Worm (Caenorhabditis elegans) whole organism, L2 larva: Measurements from ENCODE around the gene M106.2.

ENCODE experiments used
- F13H6.1 ChIP-seq: sonication (generic microtip); optimal IDR thresholded peaks from 2 replicates; lab custom pipeline; 2016; ENCODE audit warnings: missing genetic modification characterization, missing compliant biosample characterization
- R02D3.7 ChIP-seq: fragments of 150-350 bp; optimal IDR thresholded peaks from 2 replicates; lab custom pipeline; 2014; ENCODE audit warnings: missing biosample characterization, missing genetic modification characterization
- Y55F3AM.14 ChIP-seq: fragments of 200-800 bp; sonication (Bioruptor generic); optimal IDR thresholded peaks from 2 replicates; lab custom pipeline; 2018; ENCODE audit warnings: mild to moderate bottlenecking, missing genetic modification characterization, missing compliant biosample characterization
- ZK546.5 ChIP-seq: sonication (generic microtip); optimal IDR thresholded peaks from 2 replicates; lab custom pipeline; 2017; ENCODE audit warnings: missing biosample characterization, missing genetic modification characterization
- alr-1 ChIP-seq: fragments of 150-350 bp; optimal IDR thresholded peaks from 2 replicates; lab custom pipeline; 2014; ENCODE audit warnings: missing biosample characterization, missing genetic modification characterization
- aly-2 ChIP-seq: fragments of 150-350 bp; optimal IDR thresholded peaks from 2 replicates; lab custom pipeline; 2014; ENCODE audit warnings: missing biosample characterization, missing genetic modification characterization
- ama-1 ChIP-seq: fragments of 150-350 bp; optimal IDR thresholded peaks from 2 replicates; lab custom pipeline; 2018; ENCODE audit warnings: inconsistent platforms
- blmp-1 ChIP-seq: sonication (generic microtip); optimal IDR thresholded peaks from 2 replicates; lab custom pipeline; 2017; ENCODE audit warnings: missing genetic modification characterization, mild to moderate bottlenecking, missing compliant biosample characterization, antibody characterized with exemption, moderate library complexity; ENCODE audit not compliant: insufficient read depth
- ceh-82 ChIP-seq: fragments of 150-350 bp; optimal IDR thresholded peaks from 2 replicates; lab custom pipeline; 2014; ENCODE audit warnings: missing biosample characterization, missing genetic modification characterization
- crh-2 ChIP-seq: sonication (generic microtip); optimal IDR thresholded peaks from 2 replicates; lab custom pipeline; 2017; ENCODE audit warnings: missing biosample characterization, missing genetic modification characterization
- dmd-4 ChIP-seq: sonication (generic microtip); optimal IDR thresholded peaks from 2 replicates; lab custom pipeline; 2017; ENCODE audit warnings: missing biosample characterization, missing genetic modification characterization
- egl-27 ChIP-seq: sonication (generic microtip); optimal IDR thresholded peaks from 3 replicates; lab custom pipeline; 2017; ENCODE audit warnings: missing biosample characterization, missing genetic modification reagents, missing genetic modification characterization
- elt-1 ChIP-seq: fragments of 150-350 bp; optimal IDR thresholded peaks from 2 replicates; lab custom pipeline; 2014; ENCODE audit warnings: missing biosample characterization, missing genetic modification characterization
- elt-3 ChIP-seq: sonication (generic microtip); optimal IDR thresholded peaks from 2 replicates; lab custom pipeline; 2017; ENCODE audit warnings: missing biosample characterization, missing genetic modification characterization
- gmeb-1 ChIP-seq: fragments of 150-350 bp; optimal IDR thresholded peaks from 2 replicates; lab custom pipeline; 2014; ENCODE audit warnings: missing biosample characterization, missing genetic modification characterization
- lin-11 ChIP-seq: fragments of 150-350 bp; sonication (generic microtip); optimal IDR thresholded peaks from 2 replicates; lab custom pipeline; 2014; ENCODE audit warnings: missing biosample characterization, missing genetic modification characterization, inconsistent platforms, mixed read lengths
- lin-13 ChIP-seq: fragments of 150-350 bp; optimal IDR thresholded peaks from 2 replicates; lab custom pipeline; 2014; ENCODE audit warnings: missing biosample characterization, missing genetic modification reagents, missing genetic modification characterization
- lin-39 ChIP-seq: fragments of 150-350 bp; optimal IDR thresholded peaks from 2 replicates; lab custom pipeline; 2014; ENCODE audit warnings: missing biosample characterization, missing genetic modification reagents, missing genetic modification characterization
- lsy-2 ChIP-seq, 2 experiments: fragments of 150-350 bp in 1 of 2; sonication (generic microtip) in 1 of 2; optimal IDR thresholded peaks; 2 replicates each; lab custom pipeline; 2014 to 2017; ENCODE audit warnings: missing biosample characterization in 2 of 2, missing genetic modification characterization in 2 of 2
- mab-5 ChIP-seq: fragments of 150-350 bp; optimal IDR thresholded peaks from 2 replicates; lab custom pipeline; 2014; ENCODE audit warnings: missing biosample characterization, missing genetic modification characterization
- mbf-1 ChIP-seq: sonication (generic microtip); optimal IDR thresholded peaks from 2 replicates; lab custom pipeline; 2017; ENCODE audit warnings: missing biosample characterization, missing genetic modification characterization
- mdl-1 ChIP-seq, 2 experiments: fragments of 150-350 bp in 1 of 2; sonication (generic microtip) in 1 of 2; optimal IDR thresholded peaks; 2 replicates each; lab custom pipeline; 2017; ENCODE audit warnings: missing biosample characterization in 2 of 2, missing genetic modification characterization in 2 of 2
- nhr-10 ChIP-seq: sonication (generic microtip); optimal IDR thresholded peaks from 2 replicates; lab custom pipeline; 2017; ENCODE audit warnings: missing biosample characterization, missing genetic modification characterization
- nhr-11 ChIP-seq: fragments of 150-350 bp; optimal IDR thresholded peaks from 2 replicates; lab custom pipeline; 2014; ENCODE audit warnings: missing biosample characterization, missing genetic modification characterization
- nhr-129 ChIP-seq: fragments of 150-350 bp; optimal IDR thresholded peaks from 2 replicates; lab custom pipeline; 2014; ENCODE audit warnings: missing biosample characterization, missing genetic modification characterization
- nhr-21 ChIP-seq: fragments of 150-350 bp; optimal IDR thresholded peaks from 2 replicates; lab custom pipeline; 2014; ENCODE audit warnings: missing biosample characterization, missing genetic modification characterization
- nhr-23 ChIP-seq: fragments of 150-350 bp; optimal IDR thresholded peaks from 2 replicates; lab custom pipeline; 2014; ENCODE audit warnings: missing biosample characterization, missing genetic modification reagents, missing genetic modification characterization
- nhr-237 ChIP-seq: fragments of 150-350 bp; optimal IDR thresholded peaks from 2 replicates; lab custom pipeline; 2014; ENCODE audit warnings: missing biosample characterization, missing genetic modification characterization
- nhr-25 ChIP-seq: fragments of 150-350 bp; sonication (generic microtip); optimal IDR thresholded peaks from 3 replicates; lab custom pipeline; 2014; ENCODE audit warnings: missing biosample characterization, missing genetic modification characterization
- nhr-6 ChIP-seq: fragments of 150-350 bp; optimal IDR thresholded peaks from 2 replicates; lab custom pipeline; 2014; ENCODE audit warnings: missing biosample characterization, missing genetic modification characterization
- nhr-77 ChIP-seq: fragments of 150-350 bp; optimal IDR thresholded peaks from 2 replicates; lab custom pipeline; 2014; ENCODE audit warnings: missing biosample characterization, missing genetic modification characterization
- peb-1 ChIP-seq: fragments of 150-350 bp; optimal IDR thresholded peaks from 2 replicates; lab custom pipeline; 2014; ENCODE audit warnings: missing biosample characterization, missing genetic modification characterization
- sem-4 ChIP-seq: fragments of 150-350 bp; optimal IDR thresholded peaks from 2 replicates; lab custom pipeline; 2014; ENCODE audit warnings: missing biosample characterization, missing genetic modification reagents, missing genetic modification characterization
- skn-1 ChIP-seq: sonication (generic microtip); optimal IDR thresholded peaks from 2 replicates; lab custom pipeline; 2017; ENCODE audit warnings: missing biosample characterization, missing genetic modification characterization
- sma-3 ChIP-seq: sonication (generic microtip); optimal IDR thresholded peaks from 2 replicates; lab custom pipeline; 2016; ENCODE audit warnings: missing genetic modification reagents, missing genetic modification characterization, missing compliant biosample characterization
- sma-9 ChIP-seq, 2 experiments: fragments of 150-350 bp in 1 of 2; sonication (generic microtip) in 1 of 2; optimal IDR thresholded peaks; 2 replicates each; lab custom pipeline; 2014 to 2016; ENCODE audit warnings: missing genetic modification characterization in 2 of 2, mild to moderate bottlenecking in 1 of 2, missing biosample characterization in 1 of 2, missing compliant biosample characterization in 1 of 2, missing genetic modification reagents in 1 of 2, moderate library complexity in 1 of 2
- snpc-4 ChIP-seq: fragments of 150-350 bp; optimal IDR thresholded peaks from 2 replicates; lab custom pipeline; 2014; ENCODE audit warnings: missing biosample characterization, missing genetic modification characterization
- unc-39 ChIP-seq: fragments of 150-350 bp; optimal IDR thresholded peaks from 2 replicates; lab custom pipeline; 2014; ENCODE audit warnings: missing biosample characterization, missing genetic modification characterization
- unc-55 ChIP-seq: fragments of 150-350 bp; sonication (generic microtip); optimal IDR thresholded peaks from 3 replicates; lab custom pipeline; 2014; ENCODE audit warnings: missing biosample characterization, missing genetic modification reagents, missing genetic modification characterization
- unc-62 ChIP-seq: fragments of 150-350 bp; optimal IDR thresholded peaks from 2 replicates; lab custom pipeline; 2014; ENCODE audit warnings: missing biosample characterization, missing genetic modification reagents, missing genetic modification characterization
- zag-1 ChIP-seq: fragments of 150-350 bp; optimal IDR thresholded peaks from 2 replicates; lab custom pipeline; 2014; ENCODE audit warnings: missing biosample characterization, missing genetic modification characterization
- ztf-1 ChIP-seq: fragments of 200-800 bp; sonication (Bioruptor generic); conservative IDR thresholded peaks from 2 replicates; pipeline ENCODE4 v1.3.6; 2022; ENCODE audit warnings: missing genetic modification characterization, missing compliant biosample characterization
- ztf-11 ChIP-seq: sonication (generic microtip); optimal IDR thresholded peaks from 2 replicates; lab custom pipeline; 2017; ENCODE audit warnings: missing biosample characterization, missing genetic modification characterization
- ztf-4 ChIP-seq: fragments of 150-350 bp; optimal IDR thresholded peaks from 2 replicates; lab custom pipeline; 2014; ENCODE audit warnings: missing biosample characterization, missing genetic modification characterization

The M106.2 gene

DNA sequence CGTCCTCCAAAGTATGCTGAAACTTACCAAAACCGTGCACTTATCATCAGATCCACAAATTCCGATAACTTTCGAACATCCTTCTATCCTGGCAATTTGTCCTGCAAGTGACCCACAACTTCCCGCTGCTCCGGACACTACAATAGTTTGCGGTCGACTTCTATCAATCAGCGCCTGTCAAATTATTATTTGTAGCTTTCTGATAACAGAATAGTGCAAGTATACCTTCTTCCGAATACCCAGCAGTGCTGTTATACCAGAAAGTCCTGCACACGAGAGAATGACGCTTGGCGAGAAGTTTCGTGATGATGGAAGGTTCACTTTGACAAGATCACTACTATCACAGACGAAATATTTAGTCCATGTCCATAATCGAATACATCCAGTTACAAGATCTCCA lies 9.6 kb upstream of the M106.2 start:
- no peak for TF ChIP-seq mdl-1 (tag; optimal IDR thresholded peaks at IDR 0.05; lab: Kevin White, UChicago)
- no peak for TF ChIP-seq lin-11
- TF ChIP-seq dmd-4 (tag; lab: Kevin White, UChicago), result no peak
- TF ChIP-seq ceh-82, result no peak
- no peak for TF ChIP-seq gmeb-1
- TF ChIP-seq aly-2 (tag; lab: Kevin White, UChicago), result no peak
- TF ChIP-seq peb-1 (tag; lab: Kevin White, UChicago), result no peak
- no peak for TF ChIP-seq zag-1 (tag; lab: Kevin White, UChicago)
- no peak for TF ChIP-seq nhr-237 (tag; lab: Kevin White, UChicago)
- no peak for TF ChIP-seq F13H6.1 (tag; lab: Kevin White, UChicago)
- TF ChIP-seq nhr-25 (tag; lab: Kevin White, UChicago), result no peak
- no peak for TF ChIP-seq elt-3 (tag; lab: Kevin White, UChicago)
- TF ChIP-seq sem-4 (tag; lab: Kevin White, UChicago), result no peak
- TF ChIP-seq mab-5 (tag; lab: Kevin White, UChicago), result no peak
- TF ChIP-seq, all 48 proteins: peak for 0

DNA sequence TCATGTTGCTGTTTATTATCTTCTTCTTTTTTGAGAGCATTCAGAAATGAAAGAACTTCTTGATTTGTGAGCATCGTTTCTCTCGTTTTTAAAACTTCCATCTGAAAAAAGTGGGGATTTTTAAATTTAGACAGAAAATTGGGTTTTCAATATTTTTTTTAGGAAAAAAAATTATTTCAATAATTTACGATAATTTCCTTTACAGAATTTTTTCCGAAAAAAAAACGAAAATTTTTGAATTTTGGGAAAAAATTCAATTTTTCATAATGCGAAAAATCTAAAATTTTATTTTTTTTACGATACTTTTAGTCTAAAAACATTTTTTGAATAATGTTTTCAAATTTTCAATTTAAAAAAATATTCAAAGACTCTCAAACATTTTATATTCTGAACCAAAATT lies 7.3 kb upstream of the M106.2 start, which contains the start of gene M106.7:
Gene M106.7 (minus strand): TSS at position 101 of the 400 bp plus-strand sequence.
- no peak for TF ChIP-seq zag-1 (tag; lab: Kevin White, UChicago)
- TF ChIP-seq sem-4 (tag; lab: Kevin White, UChicago), result no peak
- TF ChIP-seq aly-2 (tag; lab: Kevin White, UChicago), result no peak

DNA sequence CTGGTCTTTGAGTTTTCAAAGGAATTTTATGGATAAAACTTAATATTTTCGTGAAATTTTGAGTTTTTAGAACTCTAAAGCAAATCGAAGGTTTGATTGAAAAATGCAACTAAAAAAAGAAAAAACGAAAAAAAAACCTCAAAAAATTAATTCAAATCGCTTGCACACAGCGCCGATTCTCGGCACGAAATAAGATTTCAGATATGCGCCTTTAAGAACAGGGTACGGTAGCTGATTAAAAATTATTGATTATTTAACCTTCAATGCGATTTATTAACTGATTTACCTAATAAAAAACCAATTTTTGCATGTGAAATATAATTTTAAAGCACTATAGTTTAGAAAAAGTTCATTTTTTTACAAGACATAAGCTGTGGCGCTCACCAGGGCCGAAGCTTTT lies 3.1 kb upstream of the M106.2 start:
- TF ChIP-seq mab-5 (tag; lab: Kevin White, UChicago), result no peak
- no peak for TF ChIP-seq peb-1 (tag; lab: Kevin White, UChicago)
- TF ChIP-seq ZK546.5 (tag; lab: Kevin White, UChicago), result no peak
- no peak for TF ChIP-seq skn-1
- no peak for TF ChIP-seq alr-1
- no peak for TF ChIP-seq nhr-77
- TF ChIP-seq ztf-4 (tag; lab: Kevin White, UChicago), result no peak
- no peak for TF ChIP-seq lin-11
- no peak for TF ChIP-seq nhr-23 (tag; lab: Kevin White, UChicago)

DNA sequence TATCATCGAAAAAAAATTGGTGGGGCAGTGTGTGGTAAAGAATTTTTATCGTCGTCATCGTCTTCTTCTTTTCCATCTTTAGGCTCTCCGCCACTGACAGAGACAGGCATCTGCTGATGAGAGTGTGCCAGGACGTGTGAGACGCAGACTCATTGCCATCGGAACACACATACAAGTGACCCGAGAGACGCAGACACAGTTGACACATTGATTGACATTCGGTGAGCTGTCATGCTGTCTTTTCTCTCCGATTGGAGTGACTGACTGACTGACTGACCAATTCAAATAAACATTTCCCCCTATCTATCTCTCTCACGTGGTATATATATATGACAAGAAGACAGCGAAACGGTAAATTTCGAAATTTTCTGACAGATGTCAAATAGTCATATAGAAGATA lies 1.3 kb upstream of the M106.2 start:
- TF ChIP-seq skn-1 (no peak), nhr-129 (peak; percentile 87), unc-55 (peak; percentile 34), nhr-6 (tag; lab: Kevin White, UChicago) (no peak), nhr-237 (tag; lab: Kevin White, UChicago) (no peak), ztf-11 (tag; lab: Kevin White, UChicago) (no peak), crh-2 (peak; percentile 89), alr-1 (no peak), elt-3 (tag; lab: Kevin White, UChicago) (no peak), gmeb-1 (peak; percentile 35), nhr-10 (tag; lab: Kevin White, UChicago) (no peak), ztf-4 (tag; lab: Kevin White, UChicago) (peak; percentile 53), dmd-4 (tag; lab: Kevin White, UChicago) (no peak), ztf-1 (GFP tag; lab: Robert Waterston, UW) (no peak), peb-1 (tag; lab: Kevin White, UChicago) (no peak), lin-39 (no peak), lin-11 (no peak), ama-1 (lab: Kevin White, UChicago) (no peak), nhr-77 (no peak), egl-27 (tag; lab: Kevin White, UChicago) (peak; percentile 68), nhr-23 (tag; lab: Kevin White, UChicago) (no peak), blmp-1 (peak; percentile 47), lin-13 (GFP tag; lab: Kevin White, UChicago) (peak; percentile 45), aly-2 (tag; lab: Kevin White, UChicago) (no peak), Y55F3AM.14 (GFP tag; lab: Kevin White, UChicago) (no peak), nhr-21 (tag; lab: Kevin White, UChicago) (peak; percentile 64), snpc-4 (tag; lab: Kevin White, UChicago) (peak; percentile 69), sma-3 (GFP tag; lab: Kevin White, UChicago) (peak; percentile 82), lsy-2 (tag; optimal IDR thresholded peaks at IDR 0.05; lab: Kevin White, UChicago) (peak; percentile 22 to 78), sma-9 (GFP tag; optimal IDR thresholded peaks at IDR 0.05; lab: Kevin White, UChicago) (peak; percentile 80), sma-9 (tag; optimal IDR thresholded peaks at IDR 0.05; lab: Kevin White, UChicago) (no peak), nhr-25 (tag; lab: Kevin White, UChicago) (peak; percentile 87), R02D3.7 (no peak), F13H6.1 (tag; lab: Kevin White, UChicago) (peak; percentile 90), zag-1 (tag; lab: Kevin White, UChicago) (no peak), ZK546.5 (tag; lab: Kevin White, UChicago) (no peak), mab-5 (tag; lab: Kevin White, UChicago) (peak; percentile 58), mdl-1 (tag; optimal IDR thresholded peaks at IDR 0.05; lab: Kevin White, UChicago) (peak in 1 of 2 experiments; percentile 44), unc-62 (peak; percentile 96), nhr-11 (no peak), mbf-1 (no peak), unc-39 (tag; lab: Kevin White, UChicago) (no peak), elt-1 (tag; lab: Kevin White, UChicago) (no peak), ceh-82 (no peak)
